Worm (Caenorhabditis elegans) whole organism, young adult: ENCODE measurements around the gene K04A8.20.

Source experiments
- B0261.1 ChIP-seq: sonication (generic microtip); optimal IDR thresholded peaks from 2 replicates; lab custom pipeline; 2016; ENCODE audit warnings: mild to moderate bottlenecking, missing genetic modification characterization, moderate library complexity, missing compliant biosample characterization
- B0336.3 ChIP-seq: fragments of 200-800 bp; sonication (Bioruptor generic); IDR thresholded peaks from 2 replicates; pipeline ENCODE4 v1.3.6; 2022; ENCODE audit warnings: missing genetic modification characterization, missing compliant biosample characterization
- C17E4.6 ChIP-seq: fragments of 200-800 bp; sonication (Bioruptor generic); IDR thresholded peaks from 2 replicates; pipeline ENCODE4 v1.3.6; 2022; ENCODE audit warnings: missing genetic modification reagents, missing genetic modification characterization, missing compliant biosample characterization
- D2030.7 ChIP-seq: fragments of 200-800 bp; sonication (Bioruptor generic); IDR thresholded peaks from 2 replicates; pipeline ENCODE4 v1.3.6; 2022; ENCODE audit warnings: missing genetic modification reagents, missing genetic modification characterization, missing compliant biosample characterization
- F23B12.7 ChIP-seq: sonication (generic microtip); optimal IDR thresholded peaks from 2 replicates; lab custom pipeline; 2017; ENCODE audit warnings: missing genetic modification characterization, mild to moderate bottlenecking, missing compliant biosample characterization, antibody characterized with exemption, moderate library complexity; ENCODE audit not compliant: insufficient read depth
- F49E8.2 ChIP-seq: sonication (generic microtip); optimal IDR thresholded peaks from 3 replicates; lab custom pipeline; 2017; ENCODE audit warnings: missing genetic modification characterization, mild to moderate bottlenecking, missing compliant biosample characterization, antibody characterized with exemption, moderate library complexity; ENCODE audit not compliant: insufficient read depth
- F57A8.1 ChIP-seq: fragments of 200-800 bp; sonication (Bioruptor generic); optimal IDR thresholded peaks from 2 replicates; lab custom pipeline; 2018; ENCODE audit warnings: mild to moderate bottlenecking, missing genetic modification characterization, moderate library complexity, missing compliant biosample characterization
- T07F8.4 ChIP-seq: sonication (generic microtip); optimal IDR thresholded peaks from 2 replicates; lab custom pipeline; 2016; ENCODE audit warnings: mild to moderate bottlenecking, missing genetic modification characterization, moderate library complexity, missing compliant biosample characterization
- T26A5.8 ChIP-seq: sonication (generic microtip); optimal IDR thresholded peaks from 2 replicates; lab custom pipeline; 2016; ENCODE audit warnings: missing genetic modification characterization, missing compliant biosample characterization
- Y53G8AR.9 ChIP-seq: fragments of 200-800 bp; sonication (Bioruptor generic); conservative IDR thresholded peaks from 2 replicates; pipeline ENCODE4 v1.3.6; 2022; ENCODE audit warnings: missing genetic modification reagents, missing genetic modification characterization, missing compliant biosample characterization
- Y56A3A.18 ChIP-seq: fragments of 200-800 bp; sonication (Bioruptor generic); IDR thresholded peaks from 2 replicates; pipeline ENCODE4 v1.3.6; 2022; ENCODE audit warnings: missing genetic modification reagents, missing genetic modification characterization, missing compliant biosample characterization
- Y67H2A.10 ChIP-seq: fragments of 200-800 bp; sonication (Bioruptor generic); conservative IDR thresholded peaks from 2 replicates; pipeline ENCODE4 v1.3.6; 2022; ENCODE audit warnings: missing genetic modification reagents, missing genetic modification characterization, missing compliant biosample characterization
- ZK185.1 ChIP-seq: sonication (generic microtip); optimal IDR thresholded peaks from 2 replicates; lab custom pipeline; 2016; ENCODE audit warnings: mild to moderate bottlenecking, missing genetic modification characterization, missing compliant biosample characterization; ENCODE audit not compliant: poor library complexity, severe bottlenecking
- athp-1 ChIP-seq: sonication (generic microtip); optimal IDR thresholded peaks from 2 replicates; lab custom pipeline; 2017; ENCODE audit warnings: mild to moderate bottlenecking, missing genetic modification characterization, missing compliant biosample characterization
- attf-6 ChIP-seq: fragments of 200-800 bp; sonication (Bioruptor generic); IDR thresholded peaks from 2 replicates; pipeline ENCODE4 v1.3.6; 2022; ENCODE audit warnings: missing genetic modification reagents, missing genetic modification characterization, missing compliant biosample characterization
- cebp-2 ChIP-seq: fragments of 200-800 bp; sonication (Bioruptor generic); IDR thresholded peaks from 2 replicates; pipeline ENCODE4 v1.3.6; 2022; ENCODE audit warnings: missing genetic modification characterization, missing compliant biosample characterization
- ceh-58 ChIP-seq: fragments of 200-800 bp; sonication (Bioruptor generic); IDR thresholded peaks from 2 replicates; pipeline ENCODE4 v1.3.6; 2022; ENCODE audit warnings: missing genetic modification characterization, missing compliant biosample characterization
- ceh-91 ChIP-seq: fragments of 200-800 bp; sonication (Bioruptor generic); IDR thresholded peaks from 2 replicates; pipeline ENCODE4 v1.3.6; 2022; ENCODE audit warnings: missing genetic modification reagents, missing genetic modification characterization, missing compliant biosample characterization
- dpl-1 ChIP-seq: fragments of 150-350 bp; optimal IDR thresholded peaks from 2 replicates; lab custom pipeline; 2014; ENCODE audit warnings: missing biosample characterization, missing genetic modification reagents, missing genetic modification characterization
- egl-18 ChIP-seq: fragments of 200-800 bp; sonication (Bioruptor generic); IDR thresholded peaks from 2 replicates; pipeline ENCODE4 v1.3.6; 2022; ENCODE audit warnings: missing genetic modification reagents, missing genetic modification characterization, missing compliant biosample characterization
- egl-44 ChIP-seq: fragments of 200-800 bp; sonication (Bioruptor generic); IDR thresholded peaks from 2 replicates; pipeline ENCODE4 v1.3.6; 2022; ENCODE audit warnings: missing genetic modification reagents, missing genetic modification characterization, missing compliant biosample characterization
- ets-4 ChIP-seq: fragments of 200-800 bp; sonication (Bioruptor generic); optimal IDR thresholded peaks from 2 replicates; lab custom pipeline; 2018; ENCODE audit warnings: mild to moderate bottlenecking, missing genetic modification characterization, missing compliant biosample characterization
- fkh-3 ChIP-seq: sonication (generic microtip); optimal IDR thresholded peaks from 2 replicates; lab custom pipeline; 2016; ENCODE audit warnings: mild to moderate bottlenecking, missing genetic modification characterization, missing compliant biosample characterization
- him-1 ChIP-seq: sonication (generic microtip); optimal IDR thresholded peaks from 2 replicates; lab custom pipeline; 2016; ENCODE audit warnings: missing genotype, missing genetic modification reagents, missing genetic modification characterization, missing compliant biosample characterization
- hlh-26 ChIP-seq: fragments of 200-800 bp; sonication (Bioruptor generic); conservative IDR thresholded peaks from 2 replicates; pipeline ENCODE4 v1.3.6; 2022; ENCODE audit warnings: missing genetic modification reagents, missing genetic modification characterization, missing compliant biosample characterization
- hmg-1.2 ChIP-seq: fragments of 200-800 bp; sonication (Bioruptor generic); IDR thresholded peaks from 2 replicates; pipeline ENCODE4 v1.3.6; 2022; ENCODE audit warnings: missing genetic modification reagents, missing genetic modification characterization, missing compliant biosample characterization
- hrde-1 ChIP-seq: sonication (generic microtip); optimal IDR thresholded peaks from 2 replicates; lab custom pipeline; 2016; ENCODE audit warnings: missing genetic modification characterization, mild to moderate bottlenecking, missing compliant biosample characterization, moderate library complexity, missing genotype, missing genetic modification reagents, borderline replicate concordance
- lag-1 ChIP-seq: fragments of 200-800 bp; sonication (Bioruptor generic); IDR thresholded peaks from 2 replicates; pipeline ENCODE4 v1.3.6; 2022; ENCODE audit warnings: missing genetic modification reagents, missing genetic modification characterization, missing compliant biosample characterization
- lin-26 ChIP-seq: fragments of 200-800 bp; sonication (Bioruptor generic); IDR thresholded peaks from 2 replicates; pipeline ENCODE4 v1.3.6; 2022; ENCODE audit warnings: missing genetic modification reagents, missing genetic modification characterization, missing compliant biosample characterization
- madf-3 ChIP-seq: fragments of 200-800 bp; sonication (Bioruptor generic); IDR thresholded peaks from 2 replicates; pipeline ENCODE4 v1.3.6; 2022; ENCODE audit warnings: missing genetic modification reagents, missing genetic modification characterization, missing compliant biosample characterization
- madf-6 ChIP-seq: fragments of 200-800 bp; sonication (Bioruptor generic); IDR thresholded peaks from 2 replicates; pipeline ENCODE4 v1.3.6; 2022; ENCODE audit warnings: missing genetic modification reagents, missing genetic modification characterization, missing compliant biosample characterization
- mcd-1 ChIP-seq: fragments of 200-800 bp; sonication (Bioruptor generic); IDR thresholded peaks from 2 replicates; pipeline ENCODE4 v1.3.6; 2022; ENCODE audit warnings: missing genetic modification reagents, missing genetic modification characterization, missing compliant biosample characterization
- mes-4 ChIP-seq: sonication (generic microtip); optimal IDR thresholded peaks from 2 replicates; lab custom pipeline; 2016; ENCODE audit warnings: missing genotype, missing genetic modification characterization, missing compliant biosample characterization
- nfya-1 ChIP-seq: sonication (generic microtip); optimal IDR thresholded peaks from 2 replicates; lab custom pipeline; 2017; ENCODE audit warnings: antibody characterized with exemption, missing compliant biosample characterization, missing genetic modification characterization, borderline replicate concordance; ENCODE audit not compliant: insufficient read depth
- nfyb-1 ChIP-seq: fragments of 200-800 bp; sonication (Bioruptor generic); IDR thresholded peaks from 2 replicates; pipeline ENCODE4 v1.3.6; 2022; ENCODE audit warnings: missing genetic modification reagents, missing genetic modification characterization, missing compliant biosample characterization
- nhr-120 ChIP-seq: fragments of 200-800 bp; sonication (Bioruptor generic); IDR thresholded peaks from 2 replicates; pipeline ENCODE4 v1.3.6; 2022; ENCODE audit warnings: missing genetic modification characterization, missing compliant biosample characterization
- nhr-179 ChIP-seq: sonication (generic microtip); optimal IDR thresholded peaks from 2 replicates; lab custom pipeline; 2016; ENCODE audit warnings: mild to moderate bottlenecking, missing genetic modification characterization, missing compliant biosample characterization
- nhr-80 ChIP-seq: sonication (generic microtip); optimal IDR thresholded peaks from 2 replicates; lab custom pipeline; 2016; ENCODE audit warnings: missing genetic modification characterization, missing compliant biosample characterization
- rcor-1 ChIP-seq: fragments of 200-800 bp; sonication (Bioruptor generic); IDR thresholded peaks from 2 replicates; pipeline ENCODE4 v1.3.6; 2022; ENCODE audit warnings: missing genetic modification reagents, missing genetic modification characterization, missing compliant biosample characterization
- rpc-1 ChIP-seq, 2 experiments: fragments of 150-350 bp in 1 of 2; sonication (generic microtip) in 1 of 2; optimal IDR thresholded peaks; 2 replicates each; lab custom pipeline; 2014 to 2018; ENCODE audit warnings: missing biosample characterization in 1 of 2, missing genetic modification characterization in 1 of 2, missing genetic modification reagents in 1 of 2, missing genotype in 1 of 2
- snpc-1.3 ChIP-seq: sonication (generic microtip); optimal IDR thresholded peaks from 2 replicates; lab custom pipeline; 2017; ENCODE audit warnings: missing genetic modification characterization, mild to moderate bottlenecking, missing compliant biosample characterization, antibody characterized with exemption, moderate library complexity, missing genotype, missing genetic modification reagents; ENCODE audit not compliant: insufficient read depth
- sptf-2 ChIP-seq: fragments of 200-800 bp; sonication (Bioruptor generic); optimal IDR thresholded peaks from 2 replicates; lab custom pipeline; 2018; ENCODE audit warnings: mild to moderate bottlenecking, missing genetic modification characterization, missing compliant biosample characterization
- tbp1 ChIP-seq: fragments of 200-800 bp; sonication (Bioruptor generic); optimal IDR thresholded peaks from 2 replicates; lab custom pipeline; 2018; ENCODE audit warnings: mild to moderate bottlenecking, missing genetic modification characterization, missing compliant biosample characterization
- ztf-28 ChIP-seq: fragments of 200-800 bp; sonication (Bioruptor generic); IDR thresholded peaks from 2 replicates; pipeline ENCODE4 v1.3.6; 2022; ENCODE audit warnings: missing genetic modification reagents, missing genetic modification characterization, missing compliant biosample characterization

The K04A8.20 gene

ce11 chrV:6548309-6548708, 939 bp upstream of the K04A8.20 start:
- TF ChIP-seq nfya-1 (tag; lab: Kevin White, UChicago) (no peak), egl-44 (GFP tag; lab: Robert Waterston, UW) (no peak), egl-18 (GFP tag; lab: Robert Waterston, UW) (no peak), tbp1 (GFP tag; lab: Kevin White, UChicago) (no peak), ztf-28 (GFP tag; lab: Robert Waterston, UW) (no peak), nfyb-1 (GFP tag; lab: Robert Waterston, UW) (no peak), nhr-179 (tag; lab: Kevin White, UChicago) (no peak), C17E4.6 (no peak), mcd-1 (GFP tag; lab: Robert Waterston, UW) (no peak), attf-6 (GFP tag; lab: Robert Waterston, UW) (no peak), fkh-3 (tag; lab: Kevin White, UChicago) (no peak)

- TF ChIP-seq madf-6 (GFP tag; lab: Robert Waterston, UW): no peak
- no peak for TF ChIP-seq cebp-2 (GFP tag; lab: Robert Waterston, UW)
- no peak for TF ChIP-seq ceh-91
- no peak for TF ChIP-seq sptf-2
- TF ChIP-seq dpl-1 (GFP tag; lab: Kevin White, UChicago): no peak
- TF ChIP-seq lag-1: no peak
- no peak for TF ChIP-seq B0336.3 (GFP tag; lab: Robert Waterston, UW)
- TF ChIP-seq rpc-1 (optimal IDR thresholded peaks at IDR 0.05; lab: Kevin White, UChicago): no peak
- TF ChIP-seq rpc-1 (tag; optimal IDR thresholded peaks at IDR 0.05; lab: Kevin White, UChicago): no peak
- no peak for TF ChIP-seq hlh-26
- no peak for TF ChIP-seq Y53G8AR.9 (GFP tag; lab: Robert Waterston, UW)
- TF ChIP-seq madf-3: no peak
- TF ChIP-seq athp-1: no peak
- no peak for TF ChIP-seq F49E8.2 (tag; lab: Kevin White, UChicago)
- TF ChIP-seq, all 124 proteins: peak for 0
These were observed 623 bp downstream of the K04A8.20 start, which contains the start of gene lipl-4 for ce11 chrV:6549871-6550270. TSS of gene lipl-4 (plus strand) at chrV:6550171.

ce11 chrV:6551707-6552390, 2.6 kb downstream of the K04A8.20 start, which contains the start of gene twk-10:
TSS of gene twk-10 (plus strand) at chrV:6552340.
- TF ChIP-seq Y56A3A.18 (GFP tag; lab: Robert Waterston, UW): peak; percentile 77
- peak; percentile 8 for TF ChIP-seq T26A5.8 (tag; lab: Kevin White, UChicago)
- TF ChIP-seq mcd-1 (GFP tag; lab: Robert Waterston, UW): no peak
- TF ChIP-seq him-1 (tag; lab: Kevin White, UChicago): peak; percentile 75
- TF ChIP-seq ZK185.1: peak; percentile 70
- peak; percentile 50 for TF ChIP-seq F57A8.1 (GFP tag; lab: Kevin White, UChicago)
- TF ChIP-seq lin-26 (GFP tag; lab: Robert Waterston, UW): peak; percentile 86
- TF ChIP-seq B0261.1 (tag; lab: Kevin White, UChicago): peak; percentile 73
- no peak for TF ChIP-seq egl-44 (GFP tag; lab: Robert Waterston, UW)
- 0 out of 2 replicates have a peak, but pooled peaks have one; percentile 72 for TF ChIP-seq ceh-58
- TF ChIP-seq T07F8.4 (tag; lab: Kevin White, UChicago): peak; percentile 35
- peak; percentile 87 for TF ChIP-seq F23B12.7 (tag; lab: Kevin White, UChicago)
- no peak; the same call in 1 of the 2 replicates for TF ChIP-seq Y67H2A.10 (GFP tag; lab: Robert Waterston, UW)
- peak; percentile 53 for TF ChIP-seq D2030.7
- peak; percentile 57 for TF ChIP-seq snpc-1.3 (tag; lab: Kevin White, UChicago)
- TF ChIP-seq mes-4: peak; percentile 18
- peak; percentile 52; the same call in 1 of the 2 replicates for TF ChIP-seq rcor-1 (GFP tag; lab: Robert Waterston, UW)
- no peak for TF ChIP-seq nhr-120
- TF ChIP-seq nhr-80: peak; percentile 24
- peak; percentile 61 for TF ChIP-seq hmg-1.2 (GFP tag; lab: Robert Waterston, UW)
- peak; percentile 18 for TF ChIP-seq ets-4 (GFP tag; lab: Kevin White, UChicago)
- TF ChIP-seq hrde-1 (tag; lab: Kevin White, UChicago): peak; percentile 4
